Worm (Caenorhabditis elegans) whole organism, late embryonic: ENCODE data around the gene rgs-4.

Experiments used
- K02D7.2 ChIP-seq: sonication (generic microtip); optimal IDR thresholded peaks from 2 replicates; lab custom pipeline; 2017; ENCODE audit warnings: mild to moderate bottlenecking, missing genetic modification characterization, missing compliant biosample characterization
- ama-1 ChIP-seq: fragments of 150-350 bp; optimal IDR thresholded peaks from 2 replicates; lab custom pipeline; 2014
- ceh-14 ChIP-seq: sonication (generic microtip); optimal IDR thresholded peaks from 2 replicates; lab custom pipeline; 2016; ENCODE audit warnings: missing genotype, missing genetic modification characterization, missing compliant biosample characterization
- ceh-18 ChIP-seq: sonication (generic microtip); optimal IDR thresholded peaks from 2 replicates; lab custom pipeline; 2016; ENCODE audit warnings: missing genetic modification characterization, missing compliant biosample characterization
- ceh-31 ChIP-seq: sonication (generic microtip); optimal IDR thresholded peaks from 2 replicates; lab custom pipeline; 2016; ENCODE audit warnings: missing genetic modification characterization, missing compliant biosample characterization
- ceh-9 ChIP-seq: sonication (generic microtip); optimal IDR thresholded peaks from 2 replicates; lab custom pipeline; 2016; ENCODE audit warnings: mild to moderate bottlenecking, missing genetic modification characterization, inconsistent platforms, missing compliant biosample characterization
- gmeb-2 ChIP-seq: sonication (generic microtip); optimal IDR thresholded peaks from 2 replicates; lab custom pipeline; 2016; ENCODE audit warnings: missing genetic modification characterization, inconsistent platforms, missing compliant biosample characterization
- hlh-13 ChIP-seq: fragments of 200-800 bp; sonication (Bioruptor generic); optimal IDR thresholded peaks from 2 replicates; lab custom pipeline; 2018; ENCODE audit warnings: mild to moderate bottlenecking, missing genetic modification characterization, missing compliant biosample characterization
- hlh-30 ChIP-seq: sonication (generic microtip); optimal IDR thresholded peaks from 2 replicates; lab custom pipeline; 2017; ENCODE audit warnings: antibody characterized with exemption, missing genetic modification characterization, missing compliant biosample characterization; ENCODE audit not compliant: insufficient read depth
- hlh-8 ChIP-seq: sonication (generic microtip); optimal IDR thresholded peaks from 2 replicates; lab custom pipeline; 2016; ENCODE audit warnings: missing genotype, missing genetic modification characterization, missing compliant biosample characterization
- lim-6 ChIP-seq: sonication (generic microtip); optimal IDR thresholded peaks from 2 replicates; lab custom pipeline; 2016; ENCODE audit warnings: missing genetic modification characterization, missing compliant biosample characterization
- lin-11 ChIP-seq: fragments of 200-800 bp; sonication (Bioruptor generic); optimal IDR thresholded peaks from 2 replicates; lab custom pipeline; 2018; ENCODE audit warnings: mild to moderate bottlenecking, missing genetic modification characterization, missing compliant biosample characterization
- pha-4 ChIP-seq: fragments of 150-350 bp; optimal IDR thresholded peaks from 2 replicates; lab custom pipeline; 2018; ENCODE audit warnings: missing biosample characterization, missing genetic modification reagents, missing genetic modification characterization
- unc-3 ChIP-seq, 2 experiments: fragments of 200-800 bp in 1 of 2; sonication (Bioruptor generic) in 1 of 2; sonication (generic microtip) in 1 of 2; conservative IDR thresholded peaks in 1 of 2; optimal IDR thresholded peaks in 1 of 2; 2 replicates each; pipeline versions ENCODE4 v1.3.6 to Lab custom; 2016 to 2022; ENCODE audit warnings: missing compliant biosample characterization in 2 of 2, missing genetic modification characterization in 2 of 2, missing genetic modification reagents in 1 of 2

ce11 chrII:12694112-12694511 is 39.6 kb downstream of the rgs-4 start, which contains the start of gene tbc-17:
- no peak for TF ChIP-seq ceh-14 (tag; lab: Kevin White, UChicago)
- TF ChIP-seq K02D7.2 (tag; lab: Kevin White, UChicago): no peak
- no peak for TF ChIP-seq hlh-30 (tag; lab: Kevin White, UChicago)
- no peak for TF ChIP-seq ceh-31 (tag; lab: Kevin White, UChicago)
- no peak for TF ChIP-seq ama-1
- no peak for TF ChIP-seq unc-3 (GFP tag; conservative IDR thresholded peaks at IDR 0.05; lab: Robert Waterston, UW)
- no peak for TF ChIP-seq unc-3 (tag; optimal IDR thresholded peaks at IDR 0.05; lab: Kevin White, UChicago)
- no peak for TF ChIP-seq pha-4 (tag; lab: Kevin White, UChicago)
- TF ChIP-seq lim-6 (tag; lab: Kevin White, UChicago): no peak
- TF ChIP-seq ceh-18: no peak
- TF ChIP-seq gmeb-2 (tag; lab: Kevin White, UChicago): no peak
- no peak for TF ChIP-seq lin-11
- no peak for TF ChIP-seq ceh-9 (tag; lab: Kevin White, UChicago)
- no peak for TF ChIP-seq hlh-8
- no peak for TF ChIP-seq hlh-13 (GFP tag; lab: Kevin White, UChicago)
